Worm (Caenorhabditis elegans) whole organism, L3 larva: ENCODE measurements around the gene C50H2.5.
A peak's percentile ranks its signal among the peaks of the same experiment; 100 is the strongest.

Experiments used
- R02D3.7 ChIP-seq: fragments of 150-350 bp; optimal IDR thresholded peaks from 2 replicates; lab custom pipeline; 2014; ENCODE audit warnings: missing biosample characterization, missing genetic modification characterization
- ZK546.5 ChIP-seq: sonication (generic microtip); optimal IDR thresholded peaks from 2 replicates; lab custom pipeline; 2017; ENCODE audit warnings: missing biosample characterization, missing genetic modification characterization
- aly-2 ChIP-seq: fragments of 150-350 bp; optimal IDR thresholded peaks from 2 replicates; lab custom pipeline; 2014; ENCODE audit warnings: missing biosample characterization, missing genetic modification characterization
- ceh-16 ChIP-seq: sonication (generic microtip); optimal IDR thresholded peaks from 2 replicates; lab custom pipeline; 2017; ENCODE audit warnings: missing biosample characterization, missing genetic modification characterization
- ceh-28 ChIP-seq: fragments of 150-350 bp; optimal IDR thresholded peaks from 2 replicates; lab custom pipeline; 2014; ENCODE audit warnings: missing biosample characterization, missing genetic modification reagents, missing genetic modification characterization
- ceh-82 ChIP-seq: fragments of 150-350 bp; optimal IDR thresholded peaks from 2 replicates; lab custom pipeline; 2014; ENCODE audit warnings: missing biosample characterization, missing genetic modification characterization
- daf-12 ChIP-seq: fragments of 150-350 bp; optimal IDR thresholded peaks from 2 replicates; lab custom pipeline; 2014; ENCODE audit warnings: missing biosample characterization, missing genetic modification reagents, missing genetic modification characterization
- egl-27 ChIP-seq: sonication (generic microtip); optimal IDR thresholded peaks from 4 replicates; lab custom pipeline; 2017; ENCODE audit warnings: missing biosample characterization, missing genetic modification reagents, missing genetic modification characterization
- egl-5 ChIP-seq: fragments of 150-350 bp; optimal IDR thresholded peaks from 2 replicates; lab custom pipeline; 2017; ENCODE audit warnings: missing biosample characterization, missing genetic modification reagents, missing genetic modification characterization, inconsistent platforms
- elt-1 ChIP-seq: fragments of 150-350 bp; optimal IDR thresholded peaks from 2 replicates; lab custom pipeline; 2014; ENCODE audit warnings: missing biosample characterization, missing genetic modification characterization
- elt-2 ChIP-seq: sonication (generic microtip); optimal IDR thresholded peaks from 2 replicates; lab custom pipeline; 2016; ENCODE audit warnings: missing genetic modification reagents, mild to moderate bottlenecking, missing genetic modification characterization, missing compliant biosample characterization
- elt-3 ChIP-seq, 3 experiments: fragments of 150-350 bp in 1 of 3; sonication (generic microtip) in 2 of 3; optimal IDR thresholded peaks; 2 replicates in 2 of 3; 4 replicates in 1 of 3; lab custom pipeline; 2014 to 2017; ENCODE audit warnings: missing biosample characterization in 3 of 3, missing genetic modification characterization in 3 of 3
- fkh-10 ChIP-seq: sonication (generic microtip); optimal IDR thresholded peaks from 2 replicates; lab custom pipeline; 2017; ENCODE audit warnings: missing biosample characterization, missing genetic modification reagents, missing genetic modification characterization
- fkh-2 ChIP-seq: fragments of 150-350 bp; optimal IDR thresholded peaks from 2 replicates; lab custom pipeline; 2014; ENCODE audit warnings: missing biosample characterization, missing genetic modification reagents, missing genetic modification characterization
- fos-1 ChIP-seq: fragments of 150-350 bp; optimal IDR thresholded peaks from 2 replicates; lab custom pipeline; 2014; ENCODE audit warnings: missing biosample characterization, missing genetic modification characterization
- hmg-11 ChIP-seq: sonication (generic microtip); optimal IDR thresholded peaks from 2 replicates; lab custom pipeline; 2016; ENCODE audit warnings: missing genetic modification characterization, missing compliant biosample characterization
- lin-15B ChIP-seq: fragments of 150-350 bp; optimal IDR thresholded peaks from 2 replicates; lab custom pipeline; 2014; ENCODE audit warnings: missing biosample characterization, missing genetic modification characterization
- lin-39 ChIP-seq: fragments of 150-350 bp; optimal IDR thresholded peaks from 2 replicates; lab custom pipeline; 2018; ENCODE audit warnings: missing biosample characterization, missing genetic modification reagents, missing genetic modification characterization
- lsy-12 ChIP-seq: sonication (generic microtip); optimal IDR thresholded peaks from 2 replicates; lab custom pipeline; 2016; ENCODE audit warnings: mild to moderate bottlenecking, missing genetic modification characterization, missing compliant biosample characterization
- mdl-1 ChIP-seq: fragments of 150-350 bp; optimal IDR thresholded peaks from 2 replicates; lab custom pipeline; 2014; ENCODE audit warnings: missing biosample characterization, missing genetic modification characterization
- mml-1 ChIP-seq: fragments of 150-350 bp; sonication (generic microtip); optimal IDR thresholded peaks from 3 replicates; lab custom pipeline; 2014; ENCODE audit warnings: missing biosample characterization, missing genetic modification characterization
- nfya-1 ChIP-seq: sonication (generic microtip); optimal IDR thresholded peaks from 2 replicates; lab custom pipeline; 2017; ENCODE audit warnings: missing genetic modification characterization, mild to moderate bottlenecking, missing compliant biosample characterization, antibody characterized with exemption, moderate library complexity; ENCODE audit not compliant: insufficient read depth
- nhr-11 ChIP-seq: fragments of 150-350 bp; optimal IDR thresholded peaks from 2 replicates; lab custom pipeline; 2014; ENCODE audit warnings: missing biosample characterization, missing genetic modification characterization
- nhr-12 ChIP-seq: fragments of 150-350 bp; optimal IDR thresholded peaks from 2 replicates; lab custom pipeline; 2014; ENCODE audit warnings: missing biosample characterization, missing genetic modification characterization
- nhr-237 ChIP-seq: fragments of 150-350 bp; optimal IDR thresholded peaks from 2 replicates; lab custom pipeline; 2014; ENCODE audit warnings: missing biosample characterization, missing genetic modification characterization
- nhr-28 ChIP-seq: fragments of 150-350 bp; optimal IDR thresholded peaks from 2 replicates; lab custom pipeline; 2014; ENCODE audit warnings: missing biosample characterization, missing genetic modification characterization
- nhr-77 ChIP-seq: fragments of 150-350 bp; optimal IDR thresholded peaks from 2 replicates; lab custom pipeline; 2014; ENCODE audit warnings: missing biosample characterization, missing genetic modification characterization
- pha-4 ChIP-seq: fragments of 150-350 bp; optimal IDR thresholded peaks from 2 replicates; lab custom pipeline; 2014; ENCODE audit warnings: missing biosample characterization, missing genetic modification reagents, missing genetic modification characterization
- pqm-1 ChIP-seq: fragments of 150-350 bp; optimal IDR thresholded peaks from 2 replicates; lab custom pipeline; 2017; ENCODE audit warnings: missing biosample characterization, missing genetic modification characterization, inconsistent platforms
- sea-2 ChIP-seq: fragments of 150-350 bp; sonication (generic microtip); optimal IDR thresholded peaks from 4 replicates; lab custom pipeline; 2014; ENCODE audit warnings: missing biosample characterization, missing genetic modification reagents, missing genetic modification characterization
- snpc-4 ChIP-seq: fragments of 150-350 bp; optimal IDR thresholded peaks from 2 replicates; lab custom pipeline; 2014; ENCODE audit warnings: missing biosample characterization, missing genetic modification characterization
- tbx-2 ChIP-seq: sonication (generic microtip); optimal IDR thresholded peaks from 2 replicates; lab custom pipeline; 2016; ENCODE audit warnings: mild to moderate bottlenecking, missing genetic modification characterization, missing compliant biosample characterization
- unc-39 ChIP-seq: sonication (generic microtip); optimal IDR thresholded peaks from 4 replicates; lab custom pipeline; 2017; ENCODE audit warnings: missing biosample characterization, missing genetic modification characterization
- unc-62 ChIP-seq: fragments of 150-350 bp; sonication (generic microtip); optimal IDR thresholded peaks from 4 replicates; lab custom pipeline; 2014; ENCODE audit warnings: missing biosample characterization, missing genetic modification reagents, missing genetic modification characterization
- zag-1 ChIP-seq: fragments of 150-350 bp; optimal IDR thresholded peaks from 2 replicates; lab custom pipeline; 2014; ENCODE audit warnings: missing biosample characterization, missing genetic modification characterization
- ztf-11 ChIP-seq: fragments of 150-350 bp; optimal IDR thresholded peaks from 2 replicates; lab custom pipeline; 2014; ENCODE audit warnings: missing biosample characterization, missing genetic modification characterization
- ztf-4 ChIP-seq: fragments of 150-350 bp; optimal IDR thresholded peaks from 2 replicates; lab custom pipeline; 2014; ENCODE audit warnings: missing biosample characterization, missing genetic modification characterization

C50H2.5 gene

ce11 chrV:9937435-9937834 lies 18.9 kb downstream of the C50H2.5 start, which contains the start of gene srj-33:
Gene srj-33 (minus strand): TSS chrV:9937535.
- no peak for TF ChIP-seq elt-1 (tag; lab: Kevin White, UChicago)
- TF ChIP-seq, all 47 proteins: peak for 0

DNA sequence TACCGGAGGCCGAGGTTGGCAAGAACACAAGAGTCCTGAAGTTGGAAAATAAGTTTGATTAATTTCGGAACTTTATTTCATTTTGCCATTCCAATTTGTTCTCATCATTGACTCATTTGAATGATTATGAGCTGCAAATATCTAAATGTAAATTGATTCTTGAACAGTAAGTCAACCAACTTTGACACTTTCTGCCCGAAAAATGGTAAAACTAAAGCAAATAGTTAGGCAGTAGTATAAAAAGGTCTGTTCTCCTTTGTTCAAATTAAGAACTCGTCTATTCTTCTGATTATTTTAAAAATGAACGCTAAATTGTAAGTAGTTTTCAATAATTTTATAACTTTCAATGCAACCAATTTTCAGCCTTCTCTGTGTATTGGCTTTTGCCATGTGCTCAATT lies 24.5 kb downstream of the C50H2.5 start, which contains the start of gene fipr-12:
Gene fipr-12, plus strand, starts transcription at position 301 of the 400 bp plus-strand sequence.
- TF ChIP-seq hmg-11 (tag; lab: Kevin White, UChicago) (no peak), nhr-237 (tag; lab: Kevin White, UChicago) (no peak), fkh-2 (no peak), lin-15B (no peak), ceh-82 (tag; lab: Kevin White, UChicago) (no peak), elt-2 (tag; lab: Kevin White, UChicago) (no peak), nfya-1 (tag; lab: Kevin White, UChicago) (no peak), snpc-4 (tag; lab: Kevin White, UChicago) (no peak), ztf-11 (tag; lab: Kevin White, UChicago) (no peak), lin-39 (tag; lab: Kevin White, UChicago) (no peak), nhr-77 (tag; lab: Kevin White, UChicago) (no peak), tbx-2 (tag; lab: Kevin White, UChicago) (no peak), aly-2 (tag; lab: Kevin White, UChicago) (no peak), fos-1 (tag; lab: Kevin White, UChicago) (no peak), nhr-11 (tag; lab: Kevin White, UChicago) (no peak), elt-1 (tag; lab: Kevin White, UChicago) (no peak), nhr-28 (tag; lab: Kevin White, UChicago) (no peak), unc-39 (tag; lab: Kevin White, UChicago) (no peak)
- TF ChIP-seq, all 47 proteins: peak for 0

ce11 chrV:9944093-9944492 lies 25.6 kb downstream of the C50H2.5 start, which contains the start of gene sre-28:
Gene sre-28 (plus strand): TSS chrV:9944393.
- TF ChIP-seq elt-1 (tag; lab: Kevin White, UChicago) (no peak), daf-12 (no peak), nhr-237 (tag; lab: Kevin White, UChicago) (no peak), aly-2 (tag; lab: Kevin White, UChicago) (no peak), ztf-4 (tag; lab: Kevin White, UChicago) (no peak), sea-2 (GFP tag; lab: Kevin White, UChicago) (no peak), ceh-82 (tag; lab: Kevin White, UChicago) (no peak), mdl-1 (tag; lab: Kevin White, UChicago) (no peak), ceh-16 (tag; lab: Kevin White, UChicago) (no peak), fos-1 (tag; lab: Kevin White, UChicago) (no peak)

DNA sequence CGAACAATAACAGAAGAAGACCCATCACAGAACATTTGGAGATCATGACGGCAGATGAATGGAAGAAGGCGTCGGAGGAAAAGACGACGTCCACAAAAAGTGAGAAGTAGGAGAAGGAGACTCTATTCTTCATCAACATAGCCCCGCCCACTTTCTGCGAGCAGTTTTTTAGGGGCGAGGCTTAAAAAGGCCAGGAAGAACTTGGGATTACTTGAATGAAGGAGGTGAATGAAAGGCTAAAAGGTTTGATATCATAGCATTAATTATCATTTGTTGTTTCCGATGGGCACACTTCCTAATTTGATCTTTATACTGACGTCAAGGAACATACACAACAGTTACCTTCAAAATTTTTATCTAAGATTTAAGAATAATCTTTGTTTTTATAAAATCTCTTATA lies 30.3 kb downstream of the C50H2.5 start, which contains the start of gene nlp-58:
Gene nlp-58, minus strand, starts transcription at position 101 of the 400 bp plus-strand sequence.
- TF ChIP-seq ztf-11 (tag; lab: Kevin White, UChicago) = no peak
- TF ChIP-seq zag-1 = no peak
- TF ChIP-seq unc-62 (GFP tag; lab: Kevin White, UChicago) = no peak
- TF ChIP-seq unc-39 (tag; lab: Kevin White, UChicago) = no peak
- no peak for TF ChIP-seq daf-12
- TF ChIP-seq elt-3 (tag; optimal IDR thresholded peaks at IDR 0.05; lab: Kevin White, UChicago) = no peak

DNA sequence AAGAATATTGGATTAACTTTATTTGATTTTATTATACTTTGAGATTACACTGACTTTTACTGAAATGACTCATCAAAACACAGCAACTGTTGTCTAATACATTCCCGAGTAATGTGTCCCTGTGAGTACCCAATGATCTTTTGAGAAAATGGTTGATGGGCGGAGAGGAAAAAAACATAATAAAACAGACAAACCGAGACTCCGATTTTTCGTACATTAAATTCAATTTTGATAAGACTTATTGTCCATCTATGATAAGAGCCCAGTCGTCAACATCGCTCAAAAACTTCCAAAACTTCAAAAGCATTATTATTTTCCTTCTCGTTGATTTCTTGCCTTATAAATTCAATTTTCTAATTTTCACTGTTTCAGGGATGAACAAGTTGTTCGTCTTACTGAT lies 32.4 kb downstream of the C50H2.5 start, which contains the start of gene ttr-46:
Gene ttr-46, plus strand, starts transcription at position 373 of the 400 bp plus-strand sequence.
- TF ChIP-seq fkh-10 (GFP tag; lab: Kevin White, UChicago) (no peak), elt-2 (tag; lab: Kevin White, UChicago) (peak; percentile 68), pha-4 (tag; lab: Kevin White, UChicago) (no peak), pqm-1 (peak; percentile 65), unc-39 (tag; lab: Kevin White, UChicago) (no peak), lin-39 (tag; lab: Kevin White, UChicago) (no peak)

- TF ChIP-seq fkh-2 = no peak
- TF ChIP-seq mml-1 (tag; lab: Kevin White, UChicago) = no peak
- TF ChIP-seq egl-5 (tag; lab: Kevin White, UChicago) = no peak
- no peak for TF ChIP-seq aly-2 (tag; lab: Kevin White, UChicago)
- TF ChIP-seq egl-27 (tag; lab: Kevin White, UChicago) = no peak
- TF ChIP-seq R02D3.7 (tag; lab: Kevin White, UChicago) = no peak
- TF ChIP-seq ceh-28 (tag; lab: Kevin White, UChicago) = no peak
- no peak for TF ChIP-seq ztf-11 (tag; lab: Kevin White, UChicago)
- TF ChIP-seq sea-2 (GFP tag; lab: Kevin White, UChicago) = no peak
- TF ChIP-seq ZK546.5 (tag; lab: Kevin White, UChicago) = no peak
- no peak for TF ChIP-seq lsy-12 (tag; lab: Kevin White, UChicago)
- TF ChIP-seq elt-2 (tag; lab: Kevin White, UChicago) = no peak
- TF ChIP-seq lin-15B = no peak
- TF ChIP-seq nhr-12 = no peak
- no peak for TF ChIP-seq nfya-1 (tag; lab: Kevin White, UChicago)
Measured at ce11 chrV:9952396-9952795, 33.9 kb downstream of the C50H2.5 start, which contains the start of gene mam-5. Gene mam-5 (plus strand): TSS chrV:9952699.
